Worm (Caenorhabditis elegans) whole organism, early embryonic: ENCODE results near the gene elf-1.

Source experiments
- B0310.2 ChIP-seq: sonication (generic microtip); optimal IDR thresholded peaks from 2 replicates; lab custom pipeline; 2016; ENCODE audit warnings: mild to moderate bottlenecking, missing genetic modification characterization, missing compliant biosample characterization
- F13C5.2 ChIP-seq: sonication (generic microtip); optimal IDR thresholded peaks from 2 replicates; lab custom pipeline; 2017; ENCODE audit warnings: mild to moderate bottlenecking, missing genetic modification characterization, inconsistent platforms, missing compliant biosample characterization
- aly-1 ChIP-seq: sonication (generic microtip); optimal IDR thresholded peaks from 2 replicates; lab custom pipeline; 2016; ENCODE audit warnings: missing genetic modification characterization, missing compliant biosample characterization
- ama-1 ChIP-seq: fragments of 150-350 bp; optimal IDR thresholded peaks from 2 replicates; lab custom pipeline; 2014
- ceh-36 ChIP-seq: sonication (generic microtip); optimal IDR thresholded peaks from 2 replicates; lab custom pipeline; 2016; ENCODE audit warnings: missing genetic modification characterization, inconsistent platforms, missing compliant biosample characterization
- ets-7 ChIP-seq: sonication (generic microtip); optimal IDR thresholded peaks from 2 replicates; lab custom pipeline; 2016; ENCODE audit warnings: missing genotype, missing genetic modification characterization, missing compliant biosample characterization
- flt-1 ChIP-seq: fragments of 200-800 bp; sonication (Bioruptor generic); IDR thresholded peaks from 2 replicates; pipeline ENCODE4 v1.3.6; 2022; ENCODE audit warnings: missing genetic modification characterization, missing compliant biosample characterization
- hmbx-1 ChIP-seq: sonication (generic microtip); optimal IDR thresholded peaks from 2 replicates; lab custom pipeline; 2016; ENCODE audit warnings: mild to moderate bottlenecking, missing genetic modification characterization, missing compliant biosample characterization
- hnd-1 ChIP-seq: sonication (generic microtip); optimal IDR thresholded peaks from 2 replicates; lab custom pipeline; 2016; ENCODE audit warnings: missing genetic modification characterization, missing compliant biosample characterization
- sea-1 ChIP-seq: fragments of 200-800 bp; sonication (Bioruptor generic); conservative IDR thresholded peaks from 2 replicates; pipeline ENCODE4 v1.3.6; 2022; ENCODE audit warnings: missing genetic modification characterization, missing compliant biosample characterization
- tbx-11 ChIP-seq: fragments of 200-800 bp; sonication (Bioruptor generic); IDR thresholded peaks from 2 replicates; pipeline ENCODE4 v1.3.6; 2022; ENCODE audit warnings: missing genetic modification characterization, missing compliant biosample characterization
- tbx-37 ChIP-seq: fragments of 200-800 bp; sonication (Bioruptor generic); conservative IDR thresholded peaks from 2 replicates; pipeline ENCODE4 v1.3.6; 2022; ENCODE audit warnings: missing genetic modification reagents, missing genetic modification characterization, missing compliant biosample characterization
- tra-4 ChIP-seq: sonication (generic microtip); optimal IDR thresholded peaks from 2 replicates; lab custom pipeline; 2017; ENCODE audit warnings: missing genetic modification characterization, missing compliant biosample characterization

DNA sequence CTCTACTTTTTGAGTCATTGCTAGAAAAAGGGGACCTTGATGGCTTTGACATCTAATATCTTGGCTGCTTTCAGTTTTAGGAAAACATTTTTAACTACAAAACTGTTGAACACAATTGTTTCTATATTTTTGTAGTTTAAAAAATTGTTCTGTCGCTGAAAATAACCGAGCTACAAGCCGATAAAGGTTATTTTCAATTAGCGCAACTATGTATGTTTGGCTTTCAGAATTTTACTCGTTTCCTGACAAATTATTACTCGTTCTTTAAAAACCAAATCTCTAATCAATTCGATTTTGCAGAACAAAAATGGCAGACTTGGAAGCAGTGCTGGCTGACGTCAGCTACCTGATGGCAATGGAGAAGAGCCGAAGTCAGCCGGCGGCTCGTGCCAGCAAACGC, 13.1 kb upstream of the elf-1 start, which contains the start of gene grk-2:
- TF ChIP-seq tbx-37 (GFP tag; lab: Robert Waterston, UW) (no peak), ceh-36 (no peak), ama-1 (lab: Kevin White, UChicago) (no peak), tbx-11 (no peak), flt-1 (GFP tag; lab: Robert Waterston, UW) (no peak), aly-1 (tag; lab: Kevin White, UChicago) (no peak), hmbx-1 (tag; lab: Kevin White, UChicago) (no peak), B0310.2 (tag; lab: Kevin White, UChicago) (no peak), ets-7 (tag; lab: Kevin White, UChicago) (no peak), tra-4 (no peak), sea-1 (GFP tag; lab: Robert Waterston, UW) (no peak), hnd-1 (no peak), F13C5.2 (tag; lab: Kevin White, UChicago) (no peak)
